Worm (Caenorhabditis elegans) whole organism, mixed stage, embryonic: ENCODE measurements around the gene C15F1.2.

Experiments used
- ham-2 ChIP-seq: fragments of 200-800 bp; sonication (Bioruptor generic); optimal IDR thresholded peaks from 2 replicates; lab custom pipeline; 2018; ENCODE audit warnings: mild to moderate bottlenecking, missing genetic modification characterization, missing compliant biosample characterization
- nhr-12 ChIP-seq: fragments of 150-350 bp; optimal IDR thresholded peaks from 2 replicates; lab custom pipeline; 2014; ENCODE audit warnings: missing biosample characterization, missing genetic modification characterization
- unc-39 ChIP-seq: fragments of 150-350 bp; optimal IDR thresholded peaks from 2 replicates; lab custom pipeline; 2014; ENCODE audit warnings: missing biosample characterization, missing genetic modification characterization
- unc-62 ChIP-seq: fragments of 150-350 bp; optimal IDR thresholded peaks from 2 replicates; lab custom pipeline; 2014; ENCODE audit warnings: missing biosample characterization, missing genetic modification reagents, missing genetic modification characterization

ce11 chrII:6994677-6995076 is 14.9 kb downstream of the C15F1.2 start, which contains the start of gene unc-104:
- no peak for TF ChIP-seq unc-39 (tag; lab: Kevin White, UChicago)
- TF ChIP-seq nhr-12 (tag; lab: Kevin White, UChicago): no peak
- TF ChIP-seq unc-62: no peak
- TF ChIP-seq ham-2: no peak
